Worm (Caenorhabditis elegans): Measurements from ENCODE around the gene srab-16.

DNA sequence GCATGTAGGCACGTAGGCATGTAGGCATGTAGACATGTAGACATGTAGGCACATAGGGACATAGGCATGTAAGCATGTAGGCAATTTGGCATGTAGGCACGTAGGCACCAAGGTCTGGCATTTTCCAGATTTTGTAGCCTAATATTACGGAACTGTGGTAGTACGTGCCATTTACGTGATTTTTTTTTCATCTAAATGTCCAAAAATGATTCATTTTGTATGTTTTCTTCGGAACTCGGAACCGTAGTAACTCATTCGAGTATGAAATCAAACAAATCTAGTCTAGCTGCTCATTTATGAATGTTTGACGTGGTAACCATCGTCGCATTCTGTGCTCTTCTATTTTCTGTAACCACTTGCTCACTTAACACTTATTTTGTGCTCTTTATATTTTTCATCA is 4.2 kb upstream of the srab-16 start, which contains the start of gene srbc-59:
- TF ChIP-seq ama-1 (optimal IDR thresholded peaks at IDR 0.05) (no peak), ama-1 (GFP tag; optimal IDR thresholded peaks at IDR 0.05) (no peak), xnd-1 (tag; optimal IDR thresholded peaks at IDR 0.05) (no peak), C17E4.6 (GFP tag; IDR thresholded peaks at IDR 0.05) (no peak), Y79H2A.3 (GFP tag; conservative IDR thresholded peaks at IDR 0.05) (no peak), nhr-90 (tag; optimal IDR thresholded peaks at IDR 0.05) (no peak), unc-62 (GFP tag; optimal IDR thresholded peaks at IDR 0.05) (no peak), ceh-79 (tag; optimal IDR thresholded peaks at IDR 0.05) (no peak), rpc-1 (optimal IDR thresholded peaks at IDR 0.05) (no peak), rpc-1 (tag; optimal IDR thresholded peaks at IDR 0.05) (no peak), tbp1 (GFP tag; optimal IDR thresholded peaks at IDR 0.05) (no peak), madf-6 (GFP tag; IDR thresholded peaks at IDR 0.05) (no peak), attf-6 (GFP tag; IDR thresholded peaks at IDR 0.05) (no peak), lag-1 (GFP tag; IDR thresholded peaks at IDR 0.05) (no peak), ceh-27 (GFP tag; optimal IDR thresholded peaks at IDR 0.05) (no peak), zfh-2 (GFP tag; conservative IDR thresholded peaks at IDR 0.05) (no peak)

Data from whole organism, young adult.